Fruit fly (Drosophila melanogaster): Measurements from ENCODE around the gene Tspo.

DNA sequence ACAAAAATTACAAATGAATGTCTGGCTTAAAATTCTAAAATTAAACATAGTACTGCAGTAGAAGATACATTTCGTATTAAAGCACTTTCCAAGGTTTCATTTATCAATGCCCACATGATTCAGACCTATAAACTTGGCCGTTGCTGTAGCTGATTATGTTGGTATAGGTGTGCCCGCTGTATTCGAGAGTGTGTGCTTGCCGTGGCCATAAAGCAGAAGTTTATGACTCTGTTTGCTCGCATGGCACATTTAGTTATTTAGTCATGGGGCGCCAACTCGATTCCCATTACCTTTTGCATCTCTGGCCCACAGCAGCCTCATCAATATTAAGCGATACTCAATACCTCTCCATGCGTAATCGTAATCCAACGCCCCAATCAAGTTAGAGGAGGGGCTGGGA is 46.4 kb upstream of the Tspo start:
- TF ChIP-seq Jra (GFP tag; optimal IDR thresholded peaks at IDR 0.05) (no peak), dl (GFP tag; optimal IDR thresholded peaks at IDR 0.05; ENCODE audit: insufficient read depth in 1 of 2, partially characterized antibody in 2 of 2) (no peak), brk (GFP tag; optimal IDR thresholded peaks at IDR 0.05) (no peak), Myc (optimal IDR thresholded peaks at IDR 0.05) (no peak), jim (GFP tag; optimal IDR thresholded peaks at IDR 0.05) (no peak), pan (optimal IDR thresholded peaks at IDR 0.05) (no peak), tai (GFP tag; optimal IDR thresholded peaks at IDR 0.05) (no peak), lola (GFP tag; optimal IDR thresholded peaks at IDR 0.05) (no peak), GATAd (GFP tag; optimal IDR thresholded peaks at IDR 0.05) (no peak), Hr83 (GFP tag; optimal IDR thresholded peaks at IDR 0.05; ENCODE audit: poor library complexity, severe bottlenecking) (no peak), Rel (GFP tag; optimal IDR thresholded peaks at IDR 0.05) (no peak), Rel (tag; optimal IDR thresholded peaks at IDR 0.05) (no peak), sage (GFP tag; optimal IDR thresholded peaks at IDR 0.05) (no peak), psq (GFP tag; optimal IDR thresholded peaks at IDR 0.05) (no peak), OdsH (GFP tag; optimal IDR thresholded peaks at IDR 0.05) (peak; percentile 8)
